Fruit fly (Drosophila melanogaster) whole organism, wandering third instar larva: ENCODE data around the gene fz4.
A peak's percentile ranks its signal among the peaks of the same experiment; 100 is the strongest.

Experiments used
- Abd-B ChIP-seq: fragments of >200 bp; optimal IDR thresholded peaks from 2 replicates; lab custom pipeline; 2017; ENCODE audit warnings: missing biosample characterization, missing genetic modification characterization
- CG9705 ChIP-seq: fragments of 200-800 bp; sonication (Bioruptor generic); optimal IDR thresholded peaks from 2 replicates; lab custom pipeline; 2018; ENCODE audit warnings: missing biosample characterization, mild to moderate bottlenecking, missing genetic modification characterization
- Dfd ChIP-seq: fragments of >200 bp; optimal IDR thresholded peaks from 2 replicates; lab custom pipeline; 2017; ENCODE audit warnings: missing biosample characterization, missing genetic modification characterization
- GATAd ChIP-seq: sonication (Bioruptor generic); optimal IDR thresholded peaks from 2 replicates; lab custom pipeline; 2016; ENCODE audit warnings: missing biosample characterization, missing genetic modification characterization
- HLH106 ChIP-seq: fragments of 200-800 bp; optimal IDR thresholded peaks from 3 replicates; lab custom pipeline; 2019; ENCODE audit warnings: missing biosample characterization, mild to moderate bottlenecking, missing genetic modification characterization, moderate library complexity
- Hnf4 ChIP-seq: fragments of 200-800 bp; sonication (Bioruptor generic); optimal IDR thresholded peaks from 2 replicates; lab custom pipeline; 2016; ENCODE audit warnings: missing biosample characterization, mild to moderate bottlenecking, missing genetic modification characterization
- Hr83 ChIP-seq: fragments of 200-300 bp; sonication (Bioruptor generic); optimal IDR thresholded peaks from 2 replicates; lab custom pipeline; 2016; ENCODE audit warnings: missing biosample characterization, mild to moderate bottlenecking, missing genetic modification characterization, moderate library complexity; ENCODE audit not compliant: poor library complexity, severe bottlenecking
- Jra ChIP-seq: sonication (Bioruptor generic); optimal IDR thresholded peaks from 2 replicates; lab custom pipeline; 2016; ENCODE audit warnings: missing biosample characterization, missing genetic modification characterization
- Mio ChIP-seq: sonication (Bioruptor generic); optimal IDR thresholded peaks from 2 replicates; lab custom pipeline; 2016; ENCODE audit warnings: missing biosample characterization, missing genetic modification characterization
- OdsH ChIP-seq: fragments of 200-800 bp; sonication (Bioruptor generic); optimal IDR thresholded peaks from 2 replicates; lab custom pipeline; 2016; ENCODE audit warnings: missing biosample characterization, mild to moderate bottlenecking, missing genetic modification characterization
- Rel ChIP-seq, 2 experiments: fragments of 200-800 bp; sonication (Bioruptor generic) in 1 of 2; optimal IDR thresholded peaks; 2 replicates in 1 of 2; 3 replicates in 1 of 2; lab custom pipeline; 2016 to 2019; ENCODE audit warnings: mild to moderate bottlenecking in 2 of 2, missing biosample characterization in 2 of 2, missing genetic modification characterization in 2 of 2, moderate library complexity in 1 of 2
- Sp1 ChIP-seq: fragments of 200-800 bp; sonication (Bioruptor generic); optimal IDR thresholded peaks from 3 replicates; lab custom pipeline; 2019; ENCODE audit warnings: missing biosample characterization, mild to moderate bottlenecking, missing genetic modification characterization, moderate library complexity
- Vsx2 ChIP-seq: fragments of 200-300, 225-300 bp; sonication (Bioruptor generic); optimal IDR thresholded peaks from 2 replicates; lab custom pipeline; 2018; ENCODE audit warnings: missing biosample characterization, missing genetic modification characterization; ENCODE audit not compliant: partially characterized antibody
- br ChIP-seq: fragments of 200-800 bp; sonication (Bioruptor generic); optimal IDR thresholded peaks from 2 replicates; lab custom pipeline; 2016; ENCODE audit warnings: missing biosample characterization, missing genetic modification characterization
- dl ChIP-seq, 2 experiments: fragments of 175-275, 200-275 bp in 1 of 2; fragments of 200-275 bp in 1 of 2; sonication (Bioruptor generic); optimal IDR thresholded peaks; lab custom pipeline; 2018; ENCODE audit warnings: mild to moderate bottlenecking in 2 of 2, missing biosample characterization in 2 of 2, missing genetic modification characterization in 2 of 2, moderate library complexity in 2 of 2; ENCODE audit not compliant: partially characterized antibody in 2 of 2, insufficient read depth in 1 of 2
- dmrt93B ChIP-seq: fragments of 200-800 bp; sonication (Bioruptor generic); optimal IDR thresholded peaks from 2 replicates; lab custom pipeline; 2018; ENCODE audit warnings: missing biosample characterization, mild to moderate bottlenecking, missing genetic modification characterization
- dsf ChIP-seq: sonication (Bioruptor generic); optimal IDR thresholded peaks from 2 replicates; lab custom pipeline; 2016; ENCODE audit warnings: missing biosample characterization, missing genetic modification characterization, borderline replicate concordance
- ey ChIP-seq: fragments of 200-800 bp; sonication (Bioruptor generic); optimal IDR thresholded peaks from 2 replicates; lab custom pipeline; 2016; ENCODE audit warnings: missing biosample characterization, missing genetic modification characterization
- foxo ChIP-seq, 2 experiments: fragments of 200-800 bp; sonication (Bioruptor generic); optimal IDR thresholded peaks; 2 replicates in 1 of 2; 3 replicates in 1 of 2; lab custom pipeline; 2016 to 2017; ENCODE audit warnings: missing biosample characterization in 2 of 2, missing genetic modification characterization in 2 of 2
- fru ChIP-seq: fragments of 200-800 bp; sonication (Bioruptor generic); optimal IDR thresholded peaks from 3 replicates; lab custom pipeline; 2016; ENCODE audit warnings: missing biosample characterization, mild to moderate bottlenecking, missing genetic modification characterization
- h ChIP-seq: fragments of 200-800 bp; sonication (Bioruptor generic); optimal IDR thresholded peaks from 3 replicates; lab custom pipeline; 2016; ENCODE audit warnings: missing biosample characterization, mild to moderate bottlenecking, missing genetic modification characterization
- psq ChIP-seq: fragments of 200-800 bp; sonication (Bioruptor generic); optimal IDR thresholded peaks from 3 replicates; lab custom pipeline; 2017; ENCODE audit warnings: missing biosample characterization, mild to moderate bottlenecking, missing genetic modification characterization, moderate library complexity
- rgr ChIP-seq: fragments of 200-800 bp; sonication (Bioruptor generic); optimal IDR thresholded peaks from 3 replicates; lab custom pipeline; 2016; ENCODE audit warnings: missing biosample characterization, mild to moderate bottlenecking, missing genetic modification characterization
- sage ChIP-seq: fragments of 200-800 bp; sonication (Bioruptor generic); optimal IDR thresholded peaks from 2 replicates; lab custom pipeline; 2016; ENCODE audit warnings: missing biosample characterization, mild to moderate bottlenecking, missing genetic modification characterization
- sv ChIP-seq: fragments of 200-800 bp; sonication (Bioruptor generic); optimal IDR thresholded peaks from 3 replicates; lab custom pipeline; 2016; ENCODE audit warnings: missing biosample characterization, missing genetic modification characterization
- woc ChIP-seq: sonication (Bioruptor generic); optimal IDR thresholded peaks from 2 replicates; lab custom pipeline; 2016; ENCODE audit warnings: missing biosample characterization, mild to moderate bottlenecking, missing genetic modification characterization

Gene fz4

DNA sequence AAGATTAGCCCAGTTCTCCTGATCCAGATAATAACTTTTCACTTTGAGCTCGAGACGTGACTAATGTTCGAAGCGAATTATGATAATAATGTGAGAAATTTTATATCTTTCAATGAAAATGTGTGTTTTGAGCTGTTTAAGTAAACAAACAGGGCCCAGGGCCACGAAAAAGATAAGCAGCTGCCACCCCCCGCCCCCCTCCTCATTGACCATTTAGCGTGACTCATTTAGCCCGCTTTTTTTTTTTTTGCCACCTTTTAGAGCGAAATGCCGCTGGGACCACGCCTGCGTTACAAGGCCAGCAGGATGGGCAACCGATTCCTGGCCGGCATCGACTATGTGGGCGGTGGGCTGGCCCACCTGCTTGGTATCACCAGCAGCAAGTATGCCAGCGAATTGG, 4.6 kb downstream of the fz4 start:
- TF ChIP-seq Dfd (GFP tag; lab: Kevin White, UChicago) (no peak), OdsH (GFP tag; lab: Kevin White, UChicago) (no peak), h (no peak), ey (no peak), Rel (GFP tag; optimal IDR thresholded peaks at IDR 0.05; lab: Kevin White, UChicago) (no peak), Rel (tag; optimal IDR thresholded peaks at IDR 0.05; lab: Kevin White, UChicago) (no peak), Jra (GFP tag; lab: Kevin White, UChicago) (peak; percentile 21)
- TF ChIP-seq, all 38 proteins: peak for 1

DNA sequence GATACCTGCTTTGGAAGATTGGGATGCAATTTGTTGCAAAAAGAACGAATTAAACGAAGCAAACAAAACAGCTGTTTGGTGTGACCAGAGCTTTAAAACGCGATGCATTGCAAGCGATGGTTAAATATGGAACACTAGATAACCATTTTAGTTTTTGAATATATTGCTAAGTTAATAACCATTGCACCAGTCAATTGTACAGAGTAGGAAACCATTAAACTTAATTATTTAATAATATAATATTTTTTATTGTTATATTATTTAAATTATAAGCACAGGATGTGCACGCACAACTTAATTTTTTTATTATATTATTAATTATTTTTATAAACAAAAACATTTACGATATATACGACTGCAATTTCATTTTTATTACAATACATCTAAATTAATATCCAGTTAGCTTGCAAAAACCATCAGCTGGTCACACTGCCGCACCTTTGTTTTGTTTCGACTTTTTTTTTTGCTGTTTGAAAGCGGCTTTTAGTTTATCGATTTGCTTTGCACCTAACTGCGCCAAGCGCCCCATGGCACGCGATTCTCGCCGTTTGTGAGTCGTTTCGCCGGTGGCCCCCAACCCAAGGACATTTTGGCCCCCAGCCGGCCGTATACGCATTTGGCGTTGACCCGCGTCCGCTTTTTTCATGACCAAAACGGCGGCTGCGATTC, 5.6 kb downstream of the fz4 start, which contains the start of the genes CG4617 and CG8300:
Gene CG4617, minus strand, starts transcription at position 92 of the 669 bp plus-strand sequence.
Gene CG8300, plus strand, starts transcription at position 486 of the 669 bp plus-strand sequence.
- TF ChIP-seq psq (GFP tag; lab: Kevin White, UChicago), result peak; percentile 29
- peak in 1 of 2 experiments; percentile 51 for TF ChIP-seq foxo (GFP tag; optimal IDR thresholded peaks at IDR 0.05; lab: Kevin White, UChicago)
- TF ChIP-seq HLH106 (tag; lab: Kevin White, UChicago), result peak; percentile 46
- TF ChIP-seq Hnf4, result peak; percentile 34
- TF ChIP-seq Rel (GFP tag; optimal IDR thresholded peaks at IDR 0.05; lab: Kevin White, UChicago), result no peak
- TF ChIP-seq Rel (tag; optimal IDR thresholded peaks at IDR 0.05; lab: Kevin White, UChicago), result no peak
- no peak for TF ChIP-seq dsf (GFP tag; lab: Kevin White, UChicago)
- TF ChIP-seq Sp1, result peak; percentile 11
- peak; percentile 5 for TF ChIP-seq h
- no peak for TF ChIP-seq Vsx2 (GFP tag; lab: Kevin White, UChicago)
- peak; percentile 5 for TF ChIP-seq dmrt93B (GFP tag; lab: Kevin White, UChicago)

DNA sequence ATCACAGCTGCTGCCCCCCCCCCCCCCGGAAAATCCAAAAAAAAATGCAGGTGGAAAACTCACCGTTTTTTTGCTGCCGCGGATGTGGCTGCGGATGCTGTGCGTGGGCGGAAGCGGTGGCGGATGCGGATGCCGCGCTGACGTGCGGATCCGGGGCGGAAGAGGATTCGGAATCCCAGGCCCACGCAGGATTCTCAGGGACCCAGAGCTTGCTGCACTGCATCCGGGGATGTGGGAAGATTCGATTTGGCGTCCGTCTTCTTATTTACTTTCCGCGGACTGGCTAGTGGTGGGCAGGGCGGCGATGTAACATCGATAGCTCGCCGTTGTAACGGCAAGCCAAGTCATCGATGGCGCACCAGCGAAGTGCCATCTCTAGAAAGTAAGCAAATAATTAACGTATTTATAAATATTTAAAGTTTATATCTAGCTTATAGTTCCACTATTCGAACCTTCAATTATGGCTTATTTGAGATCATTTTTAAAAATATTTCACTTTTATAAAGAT, 8.1 kb downstream of the fz4 start, which contains the start of gene CG4615:
Gene CG4615, minus strand, starts transcription at position 288 of the 508 bp plus-strand sequence.
- TF ChIP-seq Hr83 (GFP tag; lab: Kevin White, UChicago) (peak; percentile 85), woc (no peak), Mio (GFP tag; lab: Kevin White, UChicago) (no peak), sage (GFP tag; lab: Kevin White, UChicago) (peak; percentile 8), GATAd (GFP tag; lab: Kevin White, UChicago) (peak; percentile 13), dsf (GFP tag; lab: Kevin White, UChicago) (no peak), h (peak; percentile 22), Hnf4 (peak; percentile 33), Rel (GFP tag; optimal IDR thresholded peaks at IDR 0.05; lab: Kevin White, UChicago) (no peak), Rel (tag; optimal IDR thresholded peaks at IDR 0.05; lab: Kevin White, UChicago) (peak; percentile 38), rgr (GFP tag; lab: Kevin White, UChicago) (peak; percentile 5), Jra (GFP tag; lab: Kevin White, UChicago) (peak; percentile 25), Abd-B (GFP tag; lab: Kevin White, UChicago) (no peak)

DNA sequence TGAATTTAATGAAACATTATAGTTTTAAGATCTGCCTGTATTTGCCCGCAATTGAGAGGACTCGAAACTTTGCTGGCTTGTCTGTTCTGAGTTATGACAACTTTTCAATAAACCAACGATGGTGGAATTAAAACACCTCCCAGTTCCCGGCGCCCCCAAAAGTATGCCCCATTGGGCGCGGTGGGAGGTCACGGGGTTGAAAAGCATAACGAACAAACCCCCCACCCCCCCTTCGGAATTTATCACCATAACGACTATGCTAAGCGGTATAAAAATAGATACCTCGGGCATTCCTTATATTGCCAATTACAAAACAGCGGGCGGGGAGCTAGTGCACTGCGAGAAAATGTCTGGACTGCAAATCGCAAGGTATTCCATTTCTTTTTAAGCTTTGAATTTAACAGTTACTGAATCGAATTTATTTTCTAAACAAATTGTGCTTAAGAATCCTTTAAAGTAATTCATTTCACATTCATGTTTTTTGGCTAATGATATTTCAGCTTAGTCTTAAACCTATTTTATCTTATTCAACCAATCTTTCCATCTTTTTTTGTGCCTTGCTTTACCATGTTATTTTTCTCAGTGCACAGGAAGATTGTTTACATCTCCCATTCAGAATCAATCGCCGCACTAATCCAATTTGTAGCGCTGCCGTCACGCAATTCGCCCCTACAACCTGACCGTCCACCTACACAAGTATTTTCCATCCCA, 8.7 kb downstream of the fz4 start:
- TF ChIP-seq woc (peak; percentile 61), Jra (GFP tag; lab: Kevin White, UChicago) (peak; percentile 39), psq (GFP tag; lab: Kevin White, UChicago) (peak; percentile 58), br (GFP tag; lab: Kevin White, UChicago) (peak; percentile 68), Sp1 (peak; percentile 83), sv (GFP tag; lab: Kevin White, UChicago) (peak; percentile 65), CG9705 (GFP tag; lab: Kevin White, UChicago) (peak; percentile 15), dmrt93B (GFP tag; lab: Kevin White, UChicago) (peak; percentile 47), Hnf4 (peak; percentile 65), Rel (GFP tag; optimal IDR thresholded peaks at IDR 0.05; lab: Kevin White, UChicago) (no peak), Rel (tag; optimal IDR thresholded peaks at IDR 0.05; lab: Kevin White, UChicago) (no peak), fru (GFP tag; lab: Kevin White, UChicago) (peak; percentile 69), rgr (GFP tag; lab: Kevin White, UChicago) (peak; percentile 71), ey (peak; percentile 54), foxo (GFP tag; optimal IDR thresholded peaks at IDR 0.05; lab: Kevin White, UChicago) (peak in 1 of 2 experiments; percentile 65), h (peak; percentile 58), HLH106 (tag; lab: Kevin White, UChicago) (peak; percentile 70), OdsH (GFP tag; lab: Kevin White, UChicago) (peak; percentile 74), dl (GFP tag; optimal IDR thresholded peaks at IDR 0.05; lab: Kevin White, UChicago; ENCODE audit: insufficient read depth in 1 of 2, partially characterized antibody in 2 of 2) (no peak), GATAd (GFP tag; lab: Kevin White, UChicago) (no peak), sage (GFP tag; lab: Kevin White, UChicago) (no peak)
- TF ChIP-seq, all 38 proteins: peak for 16
